Worm (Caenorhabditis elegans) whole organism, L3 larva: Measurements from ENCODE around the gene rpt-2.

Source experiments
- R02D3.7 ChIP-seq: fragments of 150-350 bp; optimal IDR thresholded peaks from 2 replicates; lab custom pipeline; 2014; ENCODE audit warnings: missing biosample characterization, missing genetic modification characterization
- ceh-16 ChIP-seq: sonication (generic microtip); optimal IDR thresholded peaks from 2 replicates; lab custom pipeline; 2017; ENCODE audit warnings: missing biosample characterization, missing genetic modification characterization
- ceh-28 ChIP-seq: fragments of 150-350 bp; optimal IDR thresholded peaks from 2 replicates; lab custom pipeline; 2014; ENCODE audit warnings: missing biosample characterization, missing genetic modification reagents, missing genetic modification characterization
- ceh-82 ChIP-seq: fragments of 150-350 bp; optimal IDR thresholded peaks from 2 replicates; lab custom pipeline; 2014; ENCODE audit warnings: missing biosample characterization, missing genetic modification characterization
- ceh-9 ChIP-seq: sonication (generic microtip); optimal IDR thresholded peaks from 2 replicates; lab custom pipeline; 2018; ENCODE audit warnings: missing biosample characterization, missing genetic modification characterization
- egl-27 ChIP-seq: sonication (generic microtip); optimal IDR thresholded peaks from 4 replicates; lab custom pipeline; 2017; ENCODE audit warnings: missing biosample characterization, missing genetic modification reagents, missing genetic modification characterization
- egl-5 ChIP-seq: fragments of 150-350 bp; optimal IDR thresholded peaks from 2 replicates; lab custom pipeline; 2017; ENCODE audit warnings: missing biosample characterization, missing genetic modification reagents, missing genetic modification characterization, inconsistent platforms
- elt-1 ChIP-seq: fragments of 150-350 bp; optimal IDR thresholded peaks from 2 replicates; lab custom pipeline; 2014; ENCODE audit warnings: missing biosample characterization, missing genetic modification characterization
- elt-2 ChIP-seq: sonication (generic microtip); optimal IDR thresholded peaks from 2 replicates; lab custom pipeline; 2016; ENCODE audit warnings: missing genetic modification reagents, mild to moderate bottlenecking, missing genetic modification characterization, missing compliant biosample characterization
- eor-1 ChIP-seq, 2 experiments: fragments of 150-350 bp; optimal IDR thresholded peaks; 2 replicates each; lab custom pipeline; 2014 to 2018; ENCODE audit warnings: missing biosample characterization in 2 of 2, missing genetic modification characterization in 2 of 2
- fkh-10 ChIP-seq: sonication (generic microtip); optimal IDR thresholded peaks from 2 replicates; lab custom pipeline; 2017; ENCODE audit warnings: missing biosample characterization, missing genetic modification reagents, missing genetic modification characterization
- hmg-11 ChIP-seq: sonication (generic microtip); optimal IDR thresholded peaks from 2 replicates; lab custom pipeline; 2016; ENCODE audit warnings: missing genetic modification characterization, missing compliant biosample characterization
- jun-1 ChIP-seq: fragments of 150-350 bp; optimal IDR thresholded peaks from 2 replicates; lab custom pipeline; 2014; ENCODE audit warnings: missing biosample characterization, missing genetic modification reagents, missing genetic modification characterization
- lin-15B ChIP-seq: fragments of 150-350 bp; optimal IDR thresholded peaks from 2 replicates; lab custom pipeline; 2014; ENCODE audit warnings: missing biosample characterization, missing genetic modification characterization
- lin-39 ChIP-seq: fragments of 150-350 bp; optimal IDR thresholded peaks from 2 replicates; lab custom pipeline; 2018; ENCODE audit warnings: missing biosample characterization, missing genetic modification reagents, missing genetic modification characterization
- lsy-12 ChIP-seq: sonication (generic microtip); optimal IDR thresholded peaks from 2 replicates; lab custom pipeline; 2016; ENCODE audit warnings: mild to moderate bottlenecking, missing genetic modification characterization, missing compliant biosample characterization
- mml-1 ChIP-seq: fragments of 150-350 bp; sonication (generic microtip); optimal IDR thresholded peaks from 3 replicates; lab custom pipeline; 2014; ENCODE audit warnings: missing biosample characterization, missing genetic modification characterization
- nfya-1 ChIP-seq: sonication (generic microtip); optimal IDR thresholded peaks from 2 replicates; lab custom pipeline; 2017; ENCODE audit warnings: missing genetic modification characterization, mild to moderate bottlenecking, missing compliant biosample characterization, antibody characterized with exemption, moderate library complexity; ENCODE audit not compliant: insufficient read depth
- nhr-11 ChIP-seq: fragments of 150-350 bp; optimal IDR thresholded peaks from 2 replicates; lab custom pipeline; 2014; ENCODE audit warnings: missing biosample characterization, missing genetic modification characterization
- nhr-12 ChIP-seq: fragments of 150-350 bp; optimal IDR thresholded peaks from 2 replicates; lab custom pipeline; 2014; ENCODE audit warnings: missing biosample characterization, missing genetic modification characterization
- nhr-23 ChIP-seq: fragments of 150-350 bp; optimal IDR thresholded peaks from 2 replicates; lab custom pipeline; 2014; ENCODE audit warnings: missing biosample characterization, missing genetic modification reagents, missing genetic modification characterization
- nhr-25 ChIP-seq: sonication (generic microtip); optimal IDR thresholded peaks from 2 replicates; lab custom pipeline; 2017; ENCODE audit warnings: missing biosample characterization, missing genetic modification characterization
- nhr-28 ChIP-seq: fragments of 150-350 bp; optimal IDR thresholded peaks from 2 replicates; lab custom pipeline; 2014; ENCODE audit warnings: missing biosample characterization, missing genetic modification characterization
- nhr-43 ChIP-seq: sonication (generic microtip); optimal IDR thresholded peaks from 2 replicates; lab custom pipeline; 2016; ENCODE audit warnings: mild to moderate bottlenecking, missing genetic modification characterization, missing compliant biosample characterization; ENCODE audit not compliant: poor library complexity, severe bottlenecking
- nhr-76 ChIP-seq: fragments of 150-350 bp; sonication (generic microtip); optimal IDR thresholded peaks from 5 replicates; lab custom pipeline; 2014; ENCODE audit warnings: missing biosample characterization, missing genetic modification characterization
- nhr-77 ChIP-seq: fragments of 150-350 bp; optimal IDR thresholded peaks from 2 replicates; lab custom pipeline; 2014; ENCODE audit warnings: missing biosample characterization, missing genetic modification characterization
- pha-4 ChIP-seq: fragments of 150-350 bp; optimal IDR thresholded peaks from 2 replicates; lab custom pipeline; 2014; ENCODE audit warnings: missing biosample characterization, missing genetic modification reagents, missing genetic modification characterization
- pqm-1 ChIP-seq: fragments of 150-350 bp; optimal IDR thresholded peaks from 2 replicates; lab custom pipeline; 2017; ENCODE audit warnings: missing biosample characterization, missing genetic modification characterization, inconsistent platforms
- sea-2 ChIP-seq: fragments of 150-350 bp; sonication (generic microtip); optimal IDR thresholded peaks from 4 replicates; lab custom pipeline; 2014; ENCODE audit warnings: missing biosample characterization, missing genetic modification reagents, missing genetic modification characterization
- skn-1 ChIP-seq: fragments of 150-350 bp; optimal IDR thresholded peaks from 2 replicates; lab custom pipeline; 2014; ENCODE audit warnings: missing biosample characterization, missing genetic modification characterization
- snpc-4 ChIP-seq: fragments of 150-350 bp; optimal IDR thresholded peaks from 2 replicates; lab custom pipeline; 2014; ENCODE audit warnings: missing biosample characterization, missing genetic modification characterization
- unc-62 ChIP-seq: fragments of 150-350 bp; sonication (generic microtip); optimal IDR thresholded peaks from 4 replicates; lab custom pipeline; 2014; ENCODE audit warnings: missing biosample characterization, missing genetic modification reagents, missing genetic modification characterization
- zag-1 ChIP-seq: fragments of 150-350 bp; optimal IDR thresholded peaks from 2 replicates; lab custom pipeline; 2014; ENCODE audit warnings: missing biosample characterization, missing genetic modification characterization
- ztf-11 ChIP-seq: fragments of 150-350 bp; optimal IDR thresholded peaks from 2 replicates; lab custom pipeline; 2014; ENCODE audit warnings: missing biosample characterization, missing genetic modification characterization
- ztf-4 ChIP-seq: fragments of 150-350 bp; optimal IDR thresholded peaks from 2 replicates; lab custom pipeline; 2014; ENCODE audit warnings: missing biosample characterization, missing genetic modification characterization

rpt-2 gene

ce11 chrV:6017630-6018029, at the start of gene rpt-2, which contains the start of gene aps-1:
Gene rpt-2 (minus strand): TSS chrV:6017669.
Gene aps-1 (plus strand): TSS chrV:6017970.
- TF ChIP-seq egl-5 (tag; lab: Kevin White, UChicago): peak; percentile 84
- peak; percentile 62 for TF ChIP-seq jun-1 (tag; lab: Kevin White, UChicago)
- TF ChIP-seq elt-2 (tag; lab: Kevin White, UChicago): peak; percentile 49
- TF ChIP-seq nhr-23 (tag; lab: Kevin White, UChicago): peak; percentile 93
- TF ChIP-seq sea-2 (GFP tag; lab: Kevin White, UChicago): no peak
- no peak for TF ChIP-seq fkh-10 (GFP tag; lab: Kevin White, UChicago)
- TF ChIP-seq nhr-25 (tag; lab: Kevin White, UChicago): peak; percentile 85
- TF ChIP-seq ztf-11 (tag; lab: Kevin White, UChicago): no peak
- TF ChIP-seq lin-15B: peak; percentile 97
- peak; percentile 62 for TF ChIP-seq lsy-12 (tag; lab: Kevin White, UChicago)
- no peak for TF ChIP-seq mml-1 (tag; lab: Kevin White, UChicago)
- peak; percentile 34 for TF ChIP-seq ceh-28 (tag; lab: Kevin White, UChicago)
- peak; percentile 27 for TF ChIP-seq elt-1 (tag; lab: Kevin White, UChicago)
- TF ChIP-seq R02D3.7: peak; percentile 59
- no peak for TF ChIP-seq ceh-16 (tag; lab: Kevin White, UChicago)
- TF ChIP-seq nhr-43 (tag; lab: Kevin White, UChicago): peak; percentile 60
- TF ChIP-seq nfya-1 (tag; lab: Kevin White, UChicago): peak; percentile 87
- peak; percentile 75 for TF ChIP-seq lin-39 (tag; lab: Kevin White, UChicago)
- peak; percentile 27 for TF ChIP-seq hmg-11
- TF ChIP-seq skn-1 (tag; lab: Kevin White, UChicago): peak; percentile 100
- TF ChIP-seq ceh-82: no peak
- TF ChIP-seq snpc-4 (tag; lab: Kevin White, UChicago): peak; percentile 71
- TF ChIP-seq pqm-1 (tag; lab: Kevin White, UChicago): peak; percentile 32
- peak; percentile 95 for TF ChIP-seq pha-4 (tag; lab: Kevin White, UChicago)
- no peak for TF ChIP-seq ceh-9
- no peak for TF ChIP-seq zag-1 (tag; lab: Kevin White, UChicago)
- TF ChIP-seq, all 47 proteins: peak for 18

DNA sequence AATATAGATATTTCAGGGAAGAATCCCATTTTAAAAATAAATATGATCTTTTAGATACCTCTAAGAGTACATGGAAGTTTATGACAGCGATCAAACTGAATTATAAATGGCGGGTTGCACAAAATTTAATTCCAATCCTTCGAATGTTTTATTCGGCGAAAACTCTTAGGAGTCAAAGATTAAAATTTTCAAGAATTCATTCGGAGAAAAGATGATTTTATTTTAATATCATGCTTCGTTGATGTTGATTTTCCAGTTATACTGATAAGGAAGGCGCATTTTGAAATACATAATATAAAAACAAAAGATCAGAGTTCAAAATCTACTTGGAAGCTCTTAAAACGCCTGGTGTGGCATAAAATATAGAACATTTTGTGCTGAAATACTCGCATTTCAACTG, 49.6 kb upstream of the rpt-2 start, which contains the start of gene srh-10:
srh-10 (minus strand) TSS at position 29 of the 400 bp plus-strand sequence.
- TF ChIP-seq ceh-28 (tag; lab: Kevin White, UChicago): no peak
- TF ChIP-seq ceh-9: no peak
- no peak for TF ChIP-seq elt-1 (tag; lab: Kevin White, UChicago)
- TF ChIP-seq egl-27: no peak
- TF ChIP-seq egl-5 (tag; lab: Kevin White, UChicago): no peak
- TF ChIP-seq ztf-11 (tag; lab: Kevin White, UChicago): no peak
- TF ChIP-seq zag-1 (tag; lab: Kevin White, UChicago): no peak
- no peak for TF ChIP-seq nfya-1 (tag; lab: Kevin White, UChicago)
- no peak for TF ChIP-seq nhr-77 (tag; lab: Kevin White, UChicago)
- TF ChIP-seq nhr-28: no peak
- TF ChIP-seq nhr-25 (tag; lab: Kevin White, UChicago): no peak
- TF ChIP-seq nhr-12 (tag; lab: Kevin White, UChicago): no peak
- TF ChIP-seq jun-1 (tag; lab: Kevin White, UChicago): no peak
- no peak for TF ChIP-seq elt-2 (tag; lab: Kevin White, UChicago)
- TF ChIP-seq ceh-16 (tag; lab: Kevin White, UChicago): no peak
- no peak for TF ChIP-seq unc-62

- TF ChIP-seq nhr-12 (tag; lab: Kevin White, UChicago): no peak
- TF ChIP-seq ztf-4 (tag; lab: Kevin White, UChicago): no peak
- no peak for TF ChIP-seq nhr-43 (tag; lab: Kevin White, UChicago)
- TF ChIP-seq elt-1 (tag; lab: Kevin White, UChicago): no peak
- TF ChIP-seq snpc-4 (tag; lab: Kevin White, UChicago): no peak
- TF ChIP-seq nfya-1 (tag; lab: Kevin White, UChicago): no peak
- TF ChIP-seq, all 47 proteins: peak for 0
These were observed 45.9 kb upstream of the rpt-2 start, which contains the start of gene Y38A10A.2 for ce11 chrV:6063330-6063729. Gene Y38A10A.2 (minus strand): TSS chrV:6063430.

DNA sequence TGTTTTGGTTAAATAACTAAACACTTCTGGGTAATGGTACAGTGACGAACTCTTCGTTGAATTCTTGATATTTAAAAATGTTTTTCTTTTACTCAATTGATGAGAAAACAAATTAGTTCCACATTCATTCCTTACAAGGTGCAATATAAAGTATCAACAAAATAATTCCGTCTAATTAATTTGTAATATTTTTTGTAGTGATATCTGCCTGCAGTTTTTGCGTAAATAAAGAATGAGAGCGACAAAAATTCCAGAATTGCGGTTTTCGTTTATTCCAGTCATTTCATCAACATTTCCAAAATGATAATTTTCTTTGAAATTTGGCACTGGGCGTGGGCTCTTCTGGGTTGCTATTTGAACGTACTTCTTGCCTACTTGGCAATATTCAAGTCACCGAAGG, 37.8 kb upstream of the rpt-2 start, which contains the start of gene srd-20:
srd-20 (plus strand) TSS at position 301 of the 400 bp plus-strand sequence.
- no peak for TF ChIP-seq egl-27
- no peak for TF ChIP-seq eor-1 (tag; optimal IDR thresholded peaks at IDR 0.05; lab: Kevin White, UChicago)
- no peak for TF ChIP-seq nhr-23 (tag; lab: Kevin White, UChicago)
- TF ChIP-seq nhr-76 (tag; lab: Kevin White, UChicago): no peak
- no peak for TF ChIP-seq nhr-11 (tag; lab: Kevin White, UChicago)
- TF ChIP-seq nhr-77 (tag; lab: Kevin White, UChicago): no peak
- TF ChIP-seq, all 47 proteins: peak for 0
